Worm (Caenorhabditis elegans) whole organism, midembryonic: Measurements from ENCODE around the gene Y37H2A.14.

Source experiments
- T22C8.4 ChIP-seq: fragments of 200-800 bp; sonication (Bioruptor generic); IDR thresholded peaks from 2 replicates; pipeline ENCODE4 v1.3.6; 2022; ENCODE audit warnings: missing genetic modification characterization, missing compliant biosample characterization
- cog-1 ChIP-seq: sonication (generic microtip); optimal IDR thresholded peaks from 2 replicates; lab custom pipeline; 2016; ENCODE audit warnings: missing genetic modification characterization, missing compliant biosample characterization
- flt-1 ChIP-seq: fragments of 200-800 bp; sonication (Bioruptor generic); IDR thresholded peaks from 2 replicates; pipeline ENCODE4 v1.3.6; 2022; ENCODE audit warnings: missing genetic modification characterization, missing compliant biosample characterization
- klf-2 ChIP-seq: fragments of 200-800 bp; sonication (Bioruptor generic); conservative IDR thresholded peaks from 2 replicates; pipeline ENCODE4 v1.3.6; 2022; ENCODE audit warnings: missing genetic modification reagents, missing genetic modification characterization, missing compliant biosample characterization
- med-1 ChIP-seq: sonication (generic microtip); optimal IDR thresholded peaks from 2 replicates; lab custom pipeline; 2017; ENCODE audit warnings: missing genetic modification characterization, mild to moderate bottlenecking, missing compliant biosample characterization, antibody characterized with exemption, missing genetic modification reagents; ENCODE audit not compliant: insufficient read depth
- ref-1 ChIP-seq: fragments of 200-800 bp; sonication (Bioruptor generic); conservative IDR thresholded peaks from 2 replicates; pipeline ENCODE4 v1.3.6; 2022; ENCODE audit warnings: missing genetic modification reagents, missing genetic modification characterization, missing compliant biosample characterization
- tab-1 ChIP-seq: fragments of 200-800 bp; sonication (Bioruptor generic); IDR thresholded peaks from 2 replicates; pipeline ENCODE4 v1.3.6; 2022; ENCODE audit warnings: missing genetic modification characterization, missing compliant biosample characterization
- ztf-23 ChIP-seq: fragments of 200-800 bp; sonication (Bioruptor generic); IDR thresholded peaks from 2 replicates; pipeline ENCODE4 v1.3.6; 2022; ENCODE audit warnings: missing genetic modification reagents, missing genetic modification characterization, missing compliant biosample characterization
- ztf-29 ChIP-seq: fragments of 200-800 bp; sonication (Bioruptor generic); IDR thresholded peaks from 2 replicates; pipeline ENCODE4 v1.3.6; 2022; ENCODE audit warnings: missing genetic modification reagents, missing genetic modification characterization, missing compliant biosample characterization

Y37H2A.14 gene

ce11 chrV:18174951-18175350 is 31.4 kb downstream of the Y37H2A.14 start:
- TF ChIP-seq T22C8.4 (GFP tag; lab: Robert Waterston, UW) (0 out of 2 replicates have a peak, but pooled peaks have one; percentile 28), ztf-23 (GFP tag; lab: Robert Waterston, UW) (0 out of 2 replicates have a peak, but pooled peaks have one; percentile 47)

DNA sequence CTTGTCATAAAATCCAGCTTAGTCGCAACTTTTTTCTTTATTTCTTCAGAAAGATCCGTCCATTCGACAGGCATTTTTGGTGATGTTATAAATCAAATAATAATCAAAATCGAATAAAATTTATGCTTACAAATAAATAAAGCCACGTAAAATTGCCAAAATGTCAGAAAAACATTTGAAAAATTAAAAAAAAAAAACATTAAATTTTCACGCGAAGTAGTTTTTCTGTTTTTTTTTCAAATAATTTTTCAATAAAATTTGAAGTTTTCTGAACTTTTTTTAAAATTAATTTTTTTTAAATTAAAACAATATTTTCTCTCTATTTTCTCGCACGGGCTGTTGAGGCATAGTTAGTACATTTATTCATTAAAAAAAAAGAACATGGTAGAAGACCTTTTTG is 35.1 kb downstream of the Y37H2A.14 start, which contains the start of gene C31G12.4:
Gene C31G12.4 (minus strand): TSS at position 101 of the 400 bp plus-strand sequence.
- no peak for TF ChIP-seq klf-2 (GFP tag; lab: Robert Waterston, UW)
- no peak for TF ChIP-seq tab-1 (GFP tag; lab: Robert Waterston, UW)
- no peak for TF ChIP-seq ztf-23 (GFP tag; lab: Robert Waterston, UW)
- no peak for TF ChIP-seq cog-1
- no peak for TF ChIP-seq med-1 (GFP tag; lab: Kevin White, UChicago)
- no peak for TF ChIP-seq T22C8.4 (GFP tag; lab: Robert Waterston, UW)
- TF ChIP-seq flt-1 (GFP tag; lab: Robert Waterston, UW) = no peak
- TF ChIP-seq ref-1 = no peak
- no peak for TF ChIP-seq ztf-29 (GFP tag; lab: Robert Waterston, UW)

ce11 chrV:18179663-18180062 is 36.1 kb downstream of the Y37H2A.14 start, which contains the start of gene C31G12.1:
Gene C31G12.1, plus strand, starts transcription at chrV:18179963.
- no peak for TF ChIP-seq ztf-23 (GFP tag; lab: Robert Waterston, UW)
- TF ChIP-seq klf-2 (GFP tag; lab: Robert Waterston, UW) = no peak
- TF ChIP-seq T22C8.4 (GFP tag; lab: Robert Waterston, UW) = no peak
- TF ChIP-seq ref-1 = no peak
- no peak for TF ChIP-seq tab-1 (GFP tag; lab: Robert Waterston, UW)
- no peak for TF ChIP-seq med-1 (GFP tag; lab: Kevin White, UChicago)

ce11 chrV:18184910-18185309 is 41.4 kb downstream of the Y37H2A.14 start, which contains the start of gene C31G12.3:
Gene C31G12.3, plus strand, starts transcription at chrV:18185210.
- TF ChIP-seq ztf-23 (GFP tag; lab: Robert Waterston, UW) (no peak), flt-1 (GFP tag; lab: Robert Waterston, UW) (no peak), T22C8.4 (GFP tag; lab: Robert Waterston, UW) (no peak), med-1 (GFP tag; lab: Kevin White, UChicago) (no peak), cog-1 (no peak), ztf-29 (GFP tag; lab: Robert Waterston, UW) (no peak), ref-1 (no peak), tab-1 (GFP tag; lab: Robert Waterston, UW) (no peak), klf-2 (GFP tag; lab: Robert Waterston, UW) (no peak)

- TF ChIP-seq med-1 (GFP tag; lab: Kevin White, UChicago) = no peak
- TF ChIP-seq flt-1 (GFP tag; lab: Robert Waterston, UW) = no peak
These were observed 44.8 kb downstream of the Y37H2A.14 start, which contains the start of gene clec-245 for ce11 chrV:18188328-18188727. Gene clec-245, minus strand, starts transcription at chrV:18188428.

DNA sequence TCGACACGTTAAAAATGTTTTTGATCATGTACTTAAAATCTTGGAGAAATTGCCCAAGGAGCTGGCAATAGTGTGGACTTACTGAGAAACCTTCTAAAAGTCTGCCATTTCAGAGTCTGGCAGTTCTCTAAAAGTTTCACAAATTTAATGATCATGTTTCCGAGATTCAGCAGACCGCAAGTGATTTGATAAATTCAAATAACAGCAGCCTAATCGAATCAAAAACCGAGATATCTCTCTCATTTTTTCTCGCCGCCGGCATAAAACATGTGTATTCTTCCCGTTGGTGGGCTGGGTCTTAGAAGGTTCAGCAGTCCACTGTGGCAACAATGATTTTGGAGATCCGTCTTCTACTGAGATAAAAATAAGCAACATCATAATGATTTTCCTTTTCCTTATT is 45.6 kb downstream of the Y37H2A.14 start, which contains the start of gene clec-246:
Gene clec-246 (plus strand): TSS at position 301 of the 400 bp plus-strand sequence.
- TF ChIP-seq flt-1 (GFP tag; lab: Robert Waterston, UW) = no peak
- no peak for TF ChIP-seq T22C8.4 (GFP tag; lab: Robert Waterston, UW)
- no peak for TF ChIP-seq klf-2 (GFP tag; lab: Robert Waterston, UW)
- no peak for TF ChIP-seq cog-1
- TF ChIP-seq ztf-29 (GFP tag; lab: Robert Waterston, UW) = no peak

DNA sequence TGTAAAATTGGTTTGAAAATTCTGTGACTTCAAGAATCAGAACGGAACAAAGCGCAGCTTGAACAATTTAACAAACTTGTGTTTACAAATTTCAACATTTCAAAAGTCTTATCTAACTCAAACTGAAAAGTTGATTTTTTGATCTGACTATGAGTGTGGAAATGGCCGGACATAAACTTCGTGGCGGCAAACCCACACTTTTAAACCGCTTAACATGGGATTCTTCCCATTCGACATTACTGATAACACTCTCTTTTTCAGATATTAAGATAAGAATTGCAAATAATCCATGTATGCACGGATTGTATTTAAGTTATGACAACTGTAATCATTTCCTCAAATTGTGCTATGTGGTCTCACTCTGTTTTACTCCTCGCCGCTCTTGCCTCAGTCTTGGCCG is 47.6 kb downstream of the Y37H2A.14 start, which contains the start of gene clec-42:
Gene clec-42 (plus strand): TSS at position 285 of the 400 bp plus-strand sequence.
- TF ChIP-seq cog-1 = no peak
- no peak for TF ChIP-seq flt-1 (GFP tag; lab: Robert Waterston, UW)
- no peak for TF ChIP-seq tab-1 (GFP tag; lab: Robert Waterston, UW)
